Fruit fly (Drosophila melanogaster) whole organism, embryonic: Measurements from ENCODE around the gene Or9a.

Source experiments
- Adf1 ChIP-seq: fragments of 200-800 bp; sonication (Bioruptor generic); IDR thresholded peaks from 2 replicates; pipeline ENCODE4 v1.3.6; 2022; ENCODE audit warnings: missing biosample characterization, missing genetic modification characterization
- Antp ChIP-seq: fragments of 200-800 bp; sonication (Bioruptor generic); optimal IDR thresholded peaks from 3 replicates; lab custom pipeline; 2016; ENCODE audit warnings: missing biosample characterization, missing genetic modification characterization
- CG11696 ChIP-seq: fragments of 200-800 bp; sonication (Bioruptor generic); IDR thresholded peaks from 2 replicates; pipeline ENCODE4 v1.3.6; 2022; ENCODE audit warnings: missing biosample characterization, missing genetic modification characterization
- CG12104 ChIP-seq: fragments of 200-800 bp; sonication (Bioruptor generic); optimal IDR thresholded peaks from 3 replicates; lab custom pipeline; 2016; ENCODE audit warnings: missing biosample characterization, missing genetic modification characterization
- CG13775 ChIP-seq: fragments of 200-800 bp; sonication (Bioruptor generic); optimal IDR thresholded peaks from 3 replicates; lab custom pipeline; 2017; ENCODE audit warnings: missing biosample characterization, mild to moderate bottlenecking, missing genetic modification characterization
- CG14667 ChIP-seq: fragments of 200-800 bp; sonication (Bioruptor generic); IDR thresholded peaks from 2 replicates; pipeline ENCODE4 v1.3.6; 2022; ENCODE audit warnings: missing biosample characterization, missing genetic modification characterization
- CG15073 ChIP-seq: fragments of 200-800 bp; sonication (Bioruptor generic); optimal IDR thresholded peaks from 2 replicates; lab custom pipeline; 2016; ENCODE audit warnings: missing biosample characterization, missing genetic modification characterization
- CG15601 ChIP-seq: fragments of 200-800 bp; sonication (Bioruptor generic); optimal IDR thresholded peaks from 3 replicates; lab custom pipeline; 2019; ENCODE audit warnings: missing biosample characterization, mild to moderate bottlenecking, missing genetic modification characterization, moderate library complexity
- CG18011 ChIP-seq: fragments of 200-800 bp; sonication (Bioruptor generic); optimal IDR thresholded peaks from 2 replicates; lab custom pipeline; 2017; ENCODE audit warnings: missing biosample characterization, missing genetic modification characterization, mild to moderate bottlenecking, moderate library complexity, missing genotype
- CG30020 ChIP-seq: fragments of 200-800 bp; optimal IDR thresholded peaks from 2 replicates; lab custom pipeline; 2019; ENCODE audit warnings: missing biosample characterization, mild to moderate bottlenecking, missing genetic modification characterization, moderate library complexity
- CG3065 ChIP-seq: fragments of 200-800 bp; sonication (Bioruptor generic); optimal IDR thresholded peaks from 2 replicates; lab custom pipeline; 2016; ENCODE audit warnings: missing biosample characterization, missing genetic modification characterization
- CG31388 ChIP-seq: fragments of 200-800 bp; sonication (Bioruptor generic); optimal IDR thresholded peaks from 2 replicates; lab custom pipeline; 2016; ENCODE audit warnings: missing biosample characterization, missing genetic modification characterization
- CG3163 ChIP-seq: fragments of 200-800 bp; sonication (Bioruptor generic); optimal IDR thresholded peaks from 3 replicates; lab custom pipeline; 2016; ENCODE audit warnings: missing biosample characterization, missing genetic modification characterization
- CG3407 ChIP-seq: fragments of 200-800 bp; sonication (Bioruptor generic); optimal IDR thresholded peaks from 2 replicates; lab custom pipeline; 2018; ENCODE audit warnings: missing biosample characterization, mild to moderate bottlenecking, missing genetic modification characterization
- CG3995 ChIP-seq: fragments of 200-800 bp; sonication (Bioruptor generic); optimal IDR thresholded peaks from 3 replicates; lab custom pipeline; 2016; ENCODE audit warnings: missing biosample characterization, missing genetic modification characterization
- CG4328 ChIP-seq: fragments of 200-800 bp; sonication (Bioruptor generic); optimal IDR thresholded peaks from 3 replicates; lab custom pipeline; 2017; ENCODE audit warnings: missing biosample characterization, missing genetic modification reagents, missing genetic modification characterization
- CG6175 ChIP-seq: fragments of 200-800 bp; sonication (Bioruptor generic); IDR thresholded peaks from 3 replicates; pipeline ENCODE4 v1.3.6; 2022; ENCODE audit warnings: missing biosample characterization, missing genetic modification characterization
- CG7271 ChIP-seq: fragments of 200-800 bp; sonication (Bioruptor generic); optimal IDR thresholded peaks from 2 replicates; lab custom pipeline; 2018; ENCODE audit warnings: missing biosample characterization, mild to moderate bottlenecking, missing genetic modification characterization, moderate library complexity
- CG7372 ChIP-seq: fragments of 200-800 bp; sonication (Bioruptor generic); IDR thresholded peaks from 2 replicates; pipeline ENCODE4 v1.3.6; 2022; ENCODE audit warnings: missing biosample characterization, missing genetic modification characterization
- CG7839 ChIP-seq: fragments of 200-800 bp; sonication (Bioruptor generic); optimal IDR thresholded peaks from 3 replicates; lab custom pipeline; 2018; ENCODE audit warnings: missing biosample characterization, mild to moderate bottlenecking, missing genetic modification characterization, moderate library complexity
- CG8281 ChIP-seq: fragments of 200-800 bp; sonication (Bioruptor generic); optimal IDR thresholded peaks from 2 replicates; lab custom pipeline; 2018; ENCODE audit warnings: missing biosample characterization, mild to moderate bottlenecking, missing genetic modification characterization, moderate library complexity
- CG8359 ChIP-seq: fragments of 200-800 bp; sonication (Bioruptor generic); optimal IDR thresholded peaks from 2 replicates; lab custom pipeline; 2017; ENCODE audit warnings: missing biosample characterization, mild to moderate bottlenecking, missing genetic modification characterization, borderline replicate concordance
- CG9437 ChIP-seq: fragments of 200-800 bp; sonication (Bioruptor generic); optimal IDR thresholded peaks from 2 replicates; lab custom pipeline; 2018; ENCODE audit warnings: missing biosample characterization, mild to moderate bottlenecking, missing genetic modification characterization
- CG9797 ChIP-seq: fragments of 200-800 bp; sonication (Bioruptor generic); optimal IDR thresholded peaks from 3 replicates; lab custom pipeline; 2018; ENCODE audit warnings: missing biosample characterization, mild to moderate bottlenecking, missing genetic modification characterization
- D ChIP-seq, 2 experiments: fragments of 200-800 bp in 1 of 2; fragments of >200 bp in 1 of 2; sonication (Bioruptor generic) in 1 of 2; optimal IDR thresholded peaks; 2 replicates in 1 of 2; 3 replicates in 1 of 2; lab custom pipeline; 2017; ENCODE audit warnings: mild to moderate bottlenecking in 1 of 2, missing biosample characterization in 1 of 2, missing genetic modification characterization in 1 of 2, missing genetic modification reagents in 1 of 2
- Fer1 ChIP-seq: fragments of 200-800 bp; sonication (Bioruptor generic); optimal IDR thresholded peaks from 2 replicates; lab custom pipeline; 2017; ENCODE audit warnings: missing biosample characterization, mild to moderate bottlenecking, missing genetic modification characterization
- Fer2 ChIP-seq: fragments of 200-800 bp; sonication (Bioruptor generic); optimal IDR thresholded peaks from 2 replicates; lab custom pipeline; 2018; ENCODE audit warnings: missing biosample characterization, mild to moderate bottlenecking, missing genetic modification characterization, moderate library complexity
- Gug ChIP-seq: fragments of 200-800 bp; sonication (Bioruptor generic); IDR thresholded peaks from 4 replicates; pipeline ENCODE4 v1.3.6; 2022; ENCODE audit warnings: missing biosample characterization, missing genetic modification characterization
- HHEX ChIP-seq: fragments of 200-800 bp; sonication (Bioruptor generic); optimal IDR thresholded peaks from 3 replicates; lab custom pipeline; 2017; ENCODE audit warnings: missing biosample characterization, mild to moderate bottlenecking, missing genetic modification characterization, missing genetic modification reagents
- HLH4C ChIP-seq: fragments of 200-800 bp; sonication (Bioruptor generic); IDR thresholded peaks from 3 replicates; pipeline ENCODE4 v1.3.6; 2022; ENCODE audit warnings: missing biosample characterization, missing genetic modification characterization; ENCODE audit not compliant: partially characterized antibody
- Hmx ChIP-seq: fragments of 200-800 bp; sonication (Bioruptor generic); optimal IDR thresholded peaks from 2 replicates; lab custom pipeline; 2016; ENCODE audit warnings: missing biosample characterization, missing genetic modification characterization
- Lpt ChIP-seq: fragments of >200 bp; optimal IDR thresholded peaks from 2 replicates; lab custom pipeline; 2018; ENCODE audit warnings: missing biosample characterization, missing genetic modification characterization
- Myb ChIP-seq: fragments of 200-800 bp; sonication (Bioruptor generic); optimal IDR thresholded peaks from 2 replicates; lab custom pipeline; 2016; ENCODE audit warnings: missing biosample characterization, missing genetic modification characterization
- NC2α ChIP-seq: fragments of 200-800 bp; sonication (Bioruptor generic); optimal IDR thresholded peaks from 2 replicates; lab custom pipeline; 2016; ENCODE audit warnings: missing biosample characterization, missing genetic modification characterization
- NFAT ChIP-seq: fragments of 200-800 bp; sonication (Bioruptor generic); IDR thresholded peaks from 2 replicates; pipeline ENCODE4 v1.3.6; 2022; ENCODE audit warnings: missing biosample characterization, missing genetic modification characterization
- Side ChIP-seq: fragments of 200-800 bp; sonication (Bioruptor generic); optimal IDR thresholded peaks from 2 replicates; lab custom pipeline; 2016; ENCODE audit warnings: missing biosample characterization, missing genetic modification characterization
- YL-1 ChIP-seq: fragments of 200-800 bp; sonication (Bioruptor generic); optimal IDR thresholded peaks from 3 replicates; lab custom pipeline; 2017; ENCODE audit warnings: missing biosample characterization, mild to moderate bottlenecking, missing genetic modification characterization
- dimm ChIP-seq: fragments of 200-800 bp; sonication (Bioruptor generic); IDR thresholded peaks from 2 replicates; pipeline ENCODE4 v1.3.6; 2022; ENCODE audit warnings: missing biosample characterization, missing genetic modification characterization
- ftz-f1 ChIP-seq: fragments of 200-800 bp; sonication (Bioruptor generic); optimal IDR thresholded peaks from 2 replicates; lab custom pipeline; 2016; ENCODE audit warnings: missing biosample characterization, missing genetic modification characterization
- fu2 ChIP-seq: fragments of 200-800 bp; sonication (Bioruptor generic); optimal IDR thresholded peaks from 2 replicates; lab custom pipeline; 2016; ENCODE audit warnings: missing biosample characterization, missing genetic modification characterization
- gfzf ChIP-seq: fragments of 200-800 bp; sonication (Bioruptor generic); optimal IDR thresholded peaks from 2 replicates; lab custom pipeline; 2016; ENCODE audit warnings: missing biosample characterization, mild to moderate bottlenecking, missing genetic modification characterization, moderate library complexity
- gro ChIP-seq: fragments of 200-800 bp; sonication (Bioruptor generic); optimal IDR thresholded peaks from 2 replicates; lab custom pipeline; 2016; ENCODE audit warnings: missing biosample characterization, missing genetic modification characterization
- kay ChIP-seq: fragments of 200-800 bp; sonication (Bioruptor generic); optimal IDR thresholded peaks from 2 replicates; lab custom pipeline; 2016; ENCODE audit warnings: missing biosample characterization, missing genetic modification characterization
- lov ChIP-seq, 2 experiments: fragments of 200-800 bp in 1 of 2; fragments of >200 bp in 1 of 2; sonication (Bioruptor generic) in 1 of 2; IDR thresholded peaks in 1 of 2; optimal IDR thresholded peaks in 1 of 2; 2 replicates in 1 of 2; 3 replicates in 1 of 2; pipeline versions ENCODE4 v1.3.6 to Lab custom; 2017 to 2022; ENCODE audit warnings: missing biosample characterization in 1 of 2, missing genetic modification characterization in 1 of 2
- org-1 ChIP-seq: fragments of 200-800 bp; sonication (Bioruptor generic); optimal IDR thresholded peaks from 2 replicates; lab custom pipeline; 2017; ENCODE audit warnings: missing biosample characterization, missing genetic modification characterization
- p53 ChIP-seq: fragments of 200-800 bp; sonication (Bioruptor generic); optimal IDR thresholded peaks from 2 replicates; lab custom pipeline; 2016; ENCODE audit warnings: missing biosample characterization, missing genetic modification characterization
- schlank ChIP-seq: fragments of 200-800 bp; sonication (Bioruptor generic); optimal IDR thresholded peaks from 2 replicates; lab custom pipeline; 2018; ENCODE audit warnings: missing biosample characterization, mild to moderate bottlenecking, missing genetic modification characterization
- sd ChIP-seq: fragments of 200-800 bp; sonication (Bioruptor generic); optimal IDR thresholded peaks from 3 replicates; lab custom pipeline; 2018; ENCODE audit warnings: missing biosample characterization, mild to moderate bottlenecking, missing genetic modification characterization, moderate library complexity
- ssp ChIP-seq: fragments of 200-800 bp; sonication (Bioruptor generic); IDR thresholded peaks from 2 replicates; pipeline ENCODE4 v1.3.6; 2022; ENCODE audit warnings: missing biosample characterization, missing genetic modification characterization

Or9a gene

dm6 chrX:10460506-10461114 is 1.1 kb upstream of the Or9a start, which contains the start of gene Neb-cGP (continued):
- TF ChIP-seq CG14667 (GFP tag; lab: Robert Waterston, UW), result 0 out of 2 replicates have a peak, but pooled peaks have one; percentile 19
- no peak for TF ChIP-seq Hmx
- peak; percentile 94 for TF ChIP-seq HLH4C (GFP tag; lab: Robert Waterston, UW)
- peak; percentile 62 for TF ChIP-seq Antp (GFP tag; lab: Kevin White, UChicago)
- TF ChIP-seq D (optimal IDR thresholded peaks at IDR 0.05; lab: Kevin White, UChicago), result no peak
- no peak for TF ChIP-seq D (GFP tag; optimal IDR thresholded peaks at IDR 0.05; lab: Kevin White, UChicago)
- TF ChIP-seq CG31388, result no peak
- TF ChIP-seq CG15073 (GFP tag; lab: Kevin White, UChicago), result no peak
- no peak for TF ChIP-seq CG3995 (GFP tag; lab: Kevin White, UChicago)
- peak; percentile 67 for TF ChIP-seq YL-1 (GFP tag; lab: Kevin White, UChicago)
- peak; percentile 59; the same call in 2 of the 4 replicates for TF ChIP-seq Gug (GFP tag; lab: Robert Waterston, UW)
- TF ChIP-seq gfzf (GFP tag; lab: Kevin White, UChicago), result peak; percentile 36
- no peak for TF ChIP-seq NC2α
- TF ChIP-seq CG11696 (GFP tag; lab: Robert Waterston, UW), result no peak
- peak; percentile 41 for TF ChIP-seq CG3065
- TF ChIP-seq CG7271, result no peak
- TF ChIP-seq lov (optimal IDR thresholded peaks at IDR 0.05; lab: Kevin White, UChicago), result no peak
- no peak for TF ChIP-seq lov (GFP tag; IDR thresholded peaks at IDR 0.05; lab: Robert Waterston, UW)
- TF ChIP-seq CG9797 (GFP tag; lab: Kevin White, UChicago), result peak; percentile 55
- peak; percentile 31 for TF ChIP-seq CG3163 (GFP tag; lab: Kevin White, UChicago)
- TF ChIP-seq CG8281 (tag; lab: Kevin White, UChicago), result no peak
- no peak for TF ChIP-seq CG9437 (GFP tag; lab: Kevin White, UChicago)
- peak; percentile 41 for TF ChIP-seq HHEX (GFP tag; lab: Kevin White, UChicago)
- TF ChIP-seq CG15601 (tag; lab: Kevin White, UChicago), result peak; percentile 66
- TF ChIP-seq ssp (GFP tag; lab: Robert Waterston, UW), result peak; percentile 52
- TF ChIP-seq Side (GFP tag; lab: Kevin White, UChicago), result peak; percentile 60
- peak; percentile 1 for TF ChIP-seq CG13775 (GFP tag; lab: Kevin White, UChicago)
- TF ChIP-seq CG18011 (GFP tag; lab: Kevin White, UChicago), result peak; percentile 22
- peak; percentile 13 for TF ChIP-seq CG4328 (GFP tag; lab: Kevin White, UChicago)
- no peak for TF ChIP-seq p53 (GFP tag; lab: Kevin White, UChicago)
- no peak for TF ChIP-seq Lpt (GFP tag; lab: Kevin White, UChicago)
- peak; percentile 73 for TF ChIP-seq Fer1 (GFP tag; lab: Kevin White, UChicago)
- TF ChIP-seq gro (GFP tag; lab: Kevin White, UChicago), result peak; percentile 69
- TF ChIP-seq CG3407, result peak; percentile 2
- peak; percentile 42; the same call in 1 of the 2 replicates for TF ChIP-seq Adf1 (GFP tag; lab: Robert Waterston, UW)
- TF ChIP-seq CG7372 (GFP tag; lab: Robert Waterston, UW), result no peak; the same call in 1 of the 2 replicates
- TF ChIP-seq ftz-f1 (GFP tag; lab: Kevin White, UChicago), result peak; percentile 43
- 0 out of 3 replicates have a peak, but pooled peaks have one; percentile 16 for TF ChIP-seq CG6175 (GFP tag; lab: Robert Waterston, UW)
- peak; percentile 59; the same call in 1 of the 2 replicates for TF ChIP-seq NFAT (GFP tag; lab: Robert Waterston, UW)
- peak; percentile 25 for TF ChIP-seq schlank (tag; lab: Kevin White, UChicago)
- peak; percentile 18 for TF ChIP-seq fu2 (GFP tag; lab: Kevin White, UChicago)
- no peak for TF ChIP-seq CG8359 (GFP tag; lab: Kevin White, UChicago)
- no peak for TF ChIP-seq dimm (GFP tag; lab: Robert Waterston, UW)
- TF ChIP-seq CG7839 (tag; lab: Kevin White, UChicago), result peak; percentile 57
- no peak for TF ChIP-seq CG12104 (GFP tag; lab: Kevin White, UChicago)
- TF ChIP-seq Fer2, result peak; percentile 52
- peak; percentile 56 for TF ChIP-seq Myb (GFP tag; lab: Kevin White, UChicago)
- TF ChIP-seq org-1 (GFP tag; lab: Kevin White, UChicago), result no peak
- TF ChIP-seq kay (GFP tag; lab: Kevin White, UChicago), result peak; percentile 19
- no peak for TF ChIP-seq sd (tag; lab: Kevin White, UChicago)
- TF ChIP-seq CG30020 (tag; lab: Kevin White, UChicago), result peak; percentile 45
